Fruit fly (Drosophila melanogaster) whole organism, embryonic: ENCODE measurements around the gene CG10492.

Experiments used
- CG11504 ChIP-seq: fragments of 200-800 bp; sonication (Bioruptor generic); optimal IDR thresholded peaks from 3 replicates; lab custom pipeline; 2019; ENCODE audit warnings: missing biosample characterization, mild to moderate bottlenecking, missing genetic modification characterization, moderate library complexity
- CG12236 ChIP-seq: fragments of 200-800 bp; sonication (Bioruptor generic); optimal IDR thresholded peaks from 2 replicates; lab custom pipeline; 2016; ENCODE audit warnings: missing biosample characterization, missing genetic modification characterization
- CG13424 ChIP-seq: fragments of 200-800 bp; sonication (Bioruptor generic); optimal IDR thresholded peaks from 2 replicates; lab custom pipeline; 2019; ENCODE audit warnings: missing biosample characterization, mild to moderate bottlenecking, missing genetic modification characterization, moderate library complexity
- CG15696 ChIP-seq: fragments of 200-800 bp; sonication (Bioruptor generic); optimal IDR thresholded peaks from 2 replicates; lab custom pipeline; 2019; ENCODE audit warnings: missing biosample characterization, mild to moderate bottlenecking, missing genetic modification characterization, moderate library complexity
- CG1602 ChIP-seq: fragments of 200-800 bp; sonication (Bioruptor generic); optimal IDR thresholded peaks from 3 replicates; lab custom pipeline; 2016; ENCODE audit warnings: missing biosample characterization, missing genetic modification characterization
- CG16815 ChIP-seq: fragments of 200-800 bp; sonication (Bioruptor generic); optimal IDR thresholded peaks from 3 replicates; lab custom pipeline; 2017; ENCODE audit warnings: missing biosample characterization, mild to moderate bottlenecking, missing genetic modification characterization
- CG17359 ChIP-seq: fragments of 200-800 bp; sonication (Bioruptor generic); optimal IDR thresholded peaks from 3 replicates; lab custom pipeline; 2018; ENCODE audit warnings: missing biosample characterization, mild to moderate bottlenecking, missing genetic modification characterization, moderate library complexity
- CG17829 ChIP-seq: fragments of 200-800 bp; optimal IDR thresholded peaks from 2 replicates; lab custom pipeline; 2019; ENCODE audit warnings: missing biosample characterization, mild to moderate bottlenecking, missing genetic modification characterization, moderate library complexity
- CG1832 ChIP-seq: fragments of 200-800 bp; sonication (Bioruptor generic); optimal IDR thresholded peaks from 2 replicates; lab custom pipeline; 2017; ENCODE audit warnings: missing biosample characterization, mild to moderate bottlenecking, missing genetic modification characterization, inconsistent platforms
- CG2120 ChIP-seq: fragments of 200-800 bp; sonication (Bioruptor generic); optimal IDR thresholded peaks from 3 replicates; lab custom pipeline; 2016; ENCODE audit warnings: missing biosample characterization, missing genetic modification characterization
- CG2199 ChIP-seq: fragments of 200-800 bp; sonication (Bioruptor generic); IDR thresholded peaks from 3 replicates; pipeline ENCODE4 v1.3.6; 2022; ENCODE audit warnings: missing biosample characterization, missing genetic modification characterization
- CG3407 ChIP-seq: fragments of 200-800 bp; sonication (Bioruptor generic); optimal IDR thresholded peaks from 2 replicates; lab custom pipeline; 2018; ENCODE audit warnings: missing biosample characterization, mild to moderate bottlenecking, missing genetic modification characterization
- CG34376 ChIP-seq: fragments of 200-800 bp; sonication (Bioruptor generic); optimal IDR thresholded peaks from 2 replicates; lab custom pipeline; 2018; ENCODE audit warnings: missing biosample characterization, mild to moderate bottlenecking, missing genetic modification characterization
- CG3726 ChIP-seq: fragments of 200-800 bp; sonication (Bioruptor generic); IDR thresholded peaks from 3 replicates; pipeline ENCODE4, ENCODE4 v1.3.6; 2022; ENCODE audit warnings: missing biosample characterization, missing genetic modification characterization
- CG4424 ChIP-seq: fragments of 200-800 bp; sonication (Bioruptor generic); optimal IDR thresholded peaks from 3 replicates; lab custom pipeline; 2016; ENCODE audit warnings: missing biosample characterization, missing genetic modification characterization
- CG4730 ChIP-seq: fragments of 200-800 bp; sonication (Bioruptor generic); IDR thresholded peaks from 2 replicates; pipeline ENCODE4 v1.3.6; 2022; ENCODE audit warnings: missing biosample characterization, missing genetic modification characterization
- CG6175 ChIP-seq: fragments of 200-800 bp; sonication (Bioruptor generic); IDR thresholded peaks from 3 replicates; pipeline ENCODE4 v1.3.6; 2022; ENCODE audit warnings: missing biosample characterization, missing genetic modification characterization
- CG7786 ChIP-seq: fragments of 200-800 bp; sonication (Bioruptor generic); optimal IDR thresholded peaks from 2 replicates; lab custom pipeline; 2016; ENCODE audit warnings: missing biosample characterization, missing genetic modification characterization
- CG8765 ChIP-seq: fragments of 200-800 bp; sonication (Bioruptor generic); IDR thresholded peaks from 2 replicates; pipeline ENCODE4 v1.3.6; 2022; ENCODE audit warnings: missing biosample characterization, missing genetic modification characterization
- CoRest ChIP-seq: fragments of 200-800 bp; sonication (Bioruptor generic); optimal IDR thresholded peaks from 3 replicates; lab custom pipeline; 2018; ENCODE audit warnings: missing biosample characterization, mild to moderate bottlenecking, missing genetic modification characterization, moderate library complexity
- Dad ChIP-seq: fragments of 200-800 bp; sonication (Bioruptor generic); optimal IDR thresholded peaks from 3 replicates; lab custom pipeline; 2016; ENCODE audit warnings: missing biosample characterization, missing genetic modification characterization
- Drgx ChIP-seq: fragments of 200-800 bp; sonication (Bioruptor generic); IDR thresholded peaks from 2 replicates; pipeline ENCODE4 v1.3.6; 2022; ENCODE audit warnings: missing biosample characterization, missing genetic modification characterization
- Eip74EF ChIP-seq, 2 experiments: fragments of 200-800 bp in 1 of 2; fragments of >200 bp in 1 of 2; sonication (Bioruptor generic) in 1 of 2; optimal IDR thresholded peaks; 2 replicates each; lab custom pipeline; 2017 to 2019; ENCODE audit warnings: missing biosample characterization in 2 of 2, missing genetic modification characterization in 2 of 2, mild to moderate bottlenecking in 1 of 2, moderate library complexity in 1 of 2
- Hmx ChIP-seq: fragments of 200-800 bp; sonication (Bioruptor generic); optimal IDR thresholded peaks from 2 replicates; lab custom pipeline; 2016; ENCODE audit warnings: missing biosample characterization, missing genetic modification characterization
- Hr3 ChIP-seq: fragments of 200-800 bp; sonication (Bioruptor generic); optimal IDR thresholded peaks from 3 replicates; lab custom pipeline; 2016; ENCODE audit warnings: missing biosample characterization, missing genetic modification characterization
- Lhr ChIP-seq: fragments of 200-800 bp; sonication (Bioruptor generic); optimal IDR thresholded peaks from 3 replicates; lab custom pipeline; 2017; ENCODE audit warnings: mild to moderate bottlenecking, missing biosample characterization, missing genetic modification reagents, missing genetic modification characterization
- Mes4 ChIP-seq: fragments of 200-800 bp; sonication (Bioruptor generic); optimal IDR thresholded peaks from 2 replicates; lab custom pipeline; 2016; ENCODE audit warnings: missing biosample characterization, missing genetic modification characterization
- NFAT ChIP-seq: fragments of 200-800 bp; sonication (Bioruptor generic); IDR thresholded peaks from 2 replicates; pipeline ENCODE4 v1.3.6; 2022; ENCODE audit warnings: missing biosample characterization, missing genetic modification characterization
- Nf-YB ChIP-seq: fragments of 200-800 bp; sonication (Bioruptor generic); optimal IDR thresholded peaks from 3 replicates; lab custom pipeline; 2019; ENCODE audit warnings: missing biosample characterization, mild to moderate bottlenecking, missing genetic modification characterization, moderate library complexity
- Nf-YC ChIP-seq: fragments of 200-800 bp; optimal IDR thresholded peaks from 3 replicates; lab custom pipeline; 2019; ENCODE audit warnings: missing biosample characterization, mild to moderate bottlenecking, missing genetic modification characterization, moderate library complexity
- Oli ChIP-seq: fragments of 200-800 bp; sonication (Bioruptor generic); optimal IDR thresholded peaks from 2 replicates; lab custom pipeline; 2018; ENCODE audit warnings: missing biosample characterization, mild to moderate bottlenecking, missing genetic modification characterization, moderate library complexity
- Ssrp ChIP-seq: fragments of 200-800 bp; sonication (Bioruptor generic); optimal IDR thresholded peaks from 2 replicates; lab custom pipeline; 2018; ENCODE audit warnings: missing biosample characterization, mild to moderate bottlenecking, missing genetic modification characterization, moderate library complexity
- cad ChIP-seq: fragments of >200 bp; optimal IDR thresholded peaks from 2 replicates; lab custom pipeline; 2017; ENCODE audit warnings: missing biosample characterization, missing genetic modification characterization
- ems ChIP-seq: fragments of 200-800 bp; sonication (Bioruptor generic); optimal IDR thresholded peaks from 3 replicates; lab custom pipeline; 2016; ENCODE audit warnings: missing biosample characterization, missing genetic modification characterization
- fd3F ChIP-seq: fragments of 200-800 bp; sonication (Bioruptor generic); optimal IDR thresholded peaks from 2 replicates; lab custom pipeline; 2018; ENCODE audit warnings: missing biosample characterization, mild to moderate bottlenecking, missing genetic modification characterization, moderate library complexity
- gcm ChIP-seq: fragments of 200-800 bp; sonication (Bioruptor generic); optimal IDR thresholded peaks from 2 replicates; lab custom pipeline; 2019; ENCODE audit warnings: missing biosample characterization, mild to moderate bottlenecking, missing genetic modification characterization, moderate library complexity
- insv ChIP-seq, 2 experiments: fragments of 200-800 bp; sonication (Bioruptor generic); optimal IDR thresholded peaks; 3 replicates each; lab custom pipeline; 2016 to 2018; ENCODE audit warnings: missing biosample characterization in 2 of 2, missing genetic modification characterization in 2 of 2
- inv ChIP-seq: fragments of 200-800 bp; sonication (Bioruptor generic); IDR thresholded peaks from 2 replicates; pipeline ENCODE4 v1.3.6; 2022; ENCODE audit warnings: missing biosample characterization, missing genetic modification characterization; ENCODE audit not compliant: partially characterized antibody
- jing ChIP-seq: fragments of 200-800 bp; sonication (Bioruptor generic); optimal IDR thresholded peaks from 2 replicates; lab custom pipeline; 2018; ENCODE audit warnings: missing biosample characterization, mild to moderate bottlenecking, missing genetic modification characterization
- lov ChIP-seq, 2 experiments: fragments of 200-800 bp in 1 of 2; fragments of >200 bp in 1 of 2; sonication (Bioruptor generic) in 1 of 2; IDR thresholded peaks in 1 of 2; optimal IDR thresholded peaks in 1 of 2; 2 replicates in 1 of 2; 3 replicates in 1 of 2; pipeline versions ENCODE4 v1.3.6 to Lab custom; 2017 to 2022; ENCODE audit warnings: missing biosample characterization in 1 of 2, missing genetic modification characterization in 1 of 2
- luna ChIP-seq: fragments of 200-800 bp; sonication (Bioruptor generic); optimal IDR thresholded peaks from 2 replicates; lab custom pipeline; 2016; ENCODE audit warnings: missing biosample characterization, missing genetic modification characterization
- mam ChIP-seq: fragments of 200-800 bp; sonication (Bioruptor generic); optimal IDR thresholded peaks from 3 replicates; lab custom pipeline; 2016; ENCODE audit warnings: missing biosample characterization, missing genetic modification characterization
- pnt ChIP-seq: fragments of 200-800 bp; sonication (Bioruptor generic); optimal IDR thresholded peaks from 3 replicates; lab custom pipeline; 2016; ENCODE audit warnings: missing biosample characterization, missing genetic modification characterization
- sc ChIP-seq, 3 experiments: fragments of >200 bp in 2 of 3; fragments of 200-800 bp in 1 of 3; sonication (Bioruptor generic) in 1 of 3; optimal IDR thresholded peaks; 2 replicates in 2 of 3; 3 replicates in 1 of 3; lab custom pipeline; 2017; ENCODE audit warnings: mild to moderate bottlenecking in 1 of 3, missing biosample characterization in 1 of 3, missing genetic modification characterization in 1 of 3, missing genetic modification reagents in 1 of 3
- shn ChIP-seq: fragments of 200-800 bp; sonication (Bioruptor generic); optimal IDR thresholded peaks from 3 replicates; lab custom pipeline; 2016; ENCODE audit warnings: missing biosample characterization, missing genetic modification characterization
- trh ChIP-seq: fragments of 200-800 bp; sonication (Bioruptor generic); optimal IDR thresholded peaks from 2 replicates; lab custom pipeline; 2016; ENCODE audit warnings: missing biosample characterization, missing genetic modification characterization
- wek ChIP-seq: fragments of 200-800 bp; sonication (Bioruptor generic); optimal IDR thresholded peaks from 3 replicates; lab custom pipeline; 2018; ENCODE audit warnings: missing biosample characterization, mild to moderate bottlenecking, missing genetic modification characterization, moderate library complexity
- zen2 ChIP-seq: fragments of 200-800 bp; sonication (Bioruptor generic); IDR thresholded peaks from 3 replicates; pipeline ENCODE4 v1.3.6; 2022; ENCODE audit warnings: missing biosample characterization, missing genetic modification characterization; ENCODE audit not compliant: partially characterized antibody

CG10492 gene

dm6 chr2L:19023972-19024743 is 29.7 kb upstream of the CG10492 start (continued):
- no peak for TF ChIP-seq Mes4 (GFP tag; lab: Kevin White, UChicago)
- peak; percentile 9 for TF ChIP-seq Hmx (GFP tag; lab: Kevin White, UChicago)
- TF ChIP-seq zen2 (GFP tag; lab: Robert Waterston, UW) = no peak
- TF ChIP-seq CG7786 (GFP tag; lab: Kevin White, UChicago) = no peak
- peak in 1 of 2 experiments; percentile 5 for TF ChIP-seq insv (GFP tag; optimal IDR thresholded peaks at IDR 0.05; lab: Kevin White, UChicago)
- TF ChIP-seq wek = no peak
- TF ChIP-seq Drgx = no peak
- TF ChIP-seq Eip74EF (GFP tag; optimal IDR thresholded peaks at IDR 0.05; lab: Kevin White, UChicago) = peak in 1 of 2 experiments; percentile 66
- TF ChIP-seq CG3726 (GFP tag; lab: Robert Waterston, UW) = no peak
- peak; percentile 15 for TF ChIP-seq CG3407 (GFP tag; lab: Kevin White, UChicago)
- TF ChIP-seq Hr3 (GFP tag; lab: Kevin White, UChicago) = peak; percentile 45
- peak; percentile 41 for TF ChIP-seq jing (GFP tag; lab: Kevin White, UChicago)
- no peak for TF ChIP-seq inv (GFP tag; lab: Robert Waterston, UW)
- TF ChIP-seq Dad (GFP tag; lab: Kevin White, UChicago) = no peak
- TF ChIP-seq sc (optimal IDR thresholded peaks at IDR 0.05; lab: Kevin White, UChicago) = no peak
- TF ChIP-seq sc (GFP tag; optimal IDR thresholded peaks at IDR 0.05; lab: Kevin White, UChicago) = peak; percentile 21
- TF ChIP-seq fd3F (GFP tag; lab: Kevin White, UChicago) = peak; percentile 47
- TF ChIP-seq gcm (GFP tag; lab: Kevin White, UChicago) = peak; percentile 57
- no peak for TF ChIP-seq luna (GFP tag; lab: Kevin White, UChicago)
- TF ChIP-seq lov (optimal IDR thresholded peaks at IDR 0.05; lab: Kevin White, UChicago) = no peak
- no peak for TF ChIP-seq lov (GFP tag; IDR thresholded peaks at IDR 0.05; lab: Robert Waterston, UW)
- peak; percentile 57 for TF ChIP-seq Nf-YB (GFP tag; lab: Kevin White, UChicago)
- TF ChIP-seq CG12236 (GFP tag; lab: Kevin White, UChicago) = no peak
- TF ChIP-seq CG34376 (GFP tag; lab: Kevin White, UChicago) = peak; percentile 67
- TF ChIP-seq NFAT (GFP tag; lab: Robert Waterston, UW) = no peak
- TF ChIP-seq CG4424 (GFP tag; lab: Kevin White, UChicago) = peak; percentile 43
- TF ChIP-seq Nf-YC (tag; lab: Kevin White, UChicago) = peak; percentile 66
- TF ChIP-seq Ssrp (tag; lab: Kevin White, UChicago) = peak; percentile 76
- no peak for TF ChIP-seq CG4730 (GFP tag; lab: Robert Waterston, UW)
- no peak for TF ChIP-seq CG1832 (GFP tag; lab: Kevin White, UChicago)
- TF ChIP-seq Oli (tag; lab: Kevin White, UChicago) = peak; percentile 80
- no peak for TF ChIP-seq trh (GFP tag; lab: Kevin White, UChicago)
- TF ChIP-seq shn (GFP tag; lab: Kevin White, UChicago) = no peak
- no peak for TF ChIP-seq CG8765 (GFP tag; lab: Robert Waterston, UW)
- peak; percentile 86 for TF ChIP-seq CoRest
- no peak for TF ChIP-seq CG1602
- TF ChIP-seq Lhr = no peak
- peak; percentile 56 for TF ChIP-seq CG17829 (tag; lab: Kevin White, UChicago)
- no peak for TF ChIP-seq pnt (GFP tag; lab: Kevin White, UChicago)
- TF ChIP-seq CG13424 (tag; lab: Kevin White, UChicago) = peak; percentile 87
- TF ChIP-seq CG2199 (GFP tag; lab: Robert Waterston, UW) = no peak
- TF ChIP-seq mam (GFP tag; lab: Kevin White, UChicago) = peak; percentile 51
- peak; percentile 89 for TF ChIP-seq CG11504 (tag; lab: Kevin White, UChicago)
- peak; percentile 25 for TF ChIP-seq CG16815 (GFP tag; lab: Kevin White, UChicago)
- no peak for TF ChIP-seq cad (GFP tag; lab: Kevin White, UChicago)
- TF ChIP-seq CG2120 = peak; percentile 75
- TF ChIP-seq CG15696 (tag; lab: Kevin White, UChicago) = peak; percentile 9
- TF ChIP-seq ems (GFP tag; lab: Kevin White, UChicago) = no peak
- TF ChIP-seq CG6175 (GFP tag; lab: Robert Waterston, UW) = no peak
- peak; percentile 72 for TF ChIP-seq CG17359 (tag; lab: Kevin White, UChicago)
